Worm (Caenorhabditis elegans): Measurements from ENCODE around the gene C01G5.25.

ce11 chrIV:6597298-6597697 is 55.8 kb downstream of the C01G5.25 start, which contains the start of gene F38A5.6:
- TF ChIP-seq W03F9.2 (tag; optimal IDR thresholded peaks at IDR 0.05) = no peak
- TF ChIP-seq him-1 (tag; optimal IDR thresholded peaks at IDR 0.05) = no peak

All from whole organism, L4/young adult.